Worm (Caenorhabditis elegans) whole organism, late embryonic: ENCODE data around the gene fshr-1.

Source experiments
- F13H6.1 ChIP-seq: sonication (generic microtip); optimal IDR thresholded peaks from 2 replicates; lab custom pipeline; 2016; ENCODE audit warnings: missing genetic modification characterization, missing compliant biosample characterization
- T23F11.4 ChIP-seq: fragments of 200-800 bp; sonication (Bioruptor generic); optimal IDR thresholded peaks from 2 replicates; lab custom pipeline; 2018; ENCODE audit warnings: mild to moderate bottlenecking, missing genetic modification characterization, missing compliant biosample characterization
- ceh-19 ChIP-seq: fragments of 200-800 bp; sonication (Bioruptor generic); optimal IDR thresholded peaks from 2 replicates; lab custom pipeline; 2018; ENCODE audit warnings: mild to moderate bottlenecking, missing genetic modification characterization, missing compliant biosample characterization
- ceh-2 ChIP-seq: sonication (generic microtip); optimal IDR thresholded peaks from 2 replicates; lab custom pipeline; 2016; ENCODE audit warnings: missing genotype, missing genetic modification characterization, missing compliant biosample characterization
- ceh-24 ChIP-seq: sonication (generic microtip); optimal IDR thresholded peaks from 2 replicates; lab custom pipeline; 2016; ENCODE audit warnings: mild to moderate bottlenecking, missing genetic modification characterization, missing compliant biosample characterization
- ceh-30 ChIP-seq: fragments of 150-350 bp; optimal IDR thresholded peaks from 2 replicates; lab custom pipeline; 2014; ENCODE audit warnings: missing biosample characterization, missing genetic modification characterization
- ceh-34 ChIP-seq: sonication (generic microtip); optimal IDR thresholded peaks from 2 replicates; lab custom pipeline; 2016; ENCODE audit warnings: mild to moderate bottlenecking, missing genetic modification characterization, missing compliant biosample characterization
- ceh-45 ChIP-seq: fragments of 200-800 bp; sonication (Bioruptor generic); IDR thresholded peaks from 2 replicates; pipeline ENCODE4 v1.3.6; 2022; ENCODE audit warnings: missing genetic modification reagents, missing genetic modification characterization, missing compliant biosample characterization
- ceh-48 ChIP-seq: sonication (generic microtip); optimal IDR thresholded peaks from 2 replicates; lab custom pipeline; 2016; ENCODE audit warnings: missing genetic modification characterization, inconsistent platforms, missing compliant biosample characterization
- ceh-9 ChIP-seq: sonication (generic microtip); optimal IDR thresholded peaks from 2 replicates; lab custom pipeline; 2016; ENCODE audit warnings: mild to moderate bottlenecking, missing genetic modification characterization, inconsistent platforms, missing compliant biosample characterization
- che-1 ChIP-seq: sonication (generic microtip); optimal IDR thresholded peaks from 2 replicates; lab custom pipeline; 2016; ENCODE audit warnings: mild to moderate bottlenecking, missing genetic modification characterization, missing compliant biosample characterization
- elt-4 ChIP-seq: sonication (generic microtip); optimal IDR thresholded peaks from 2 replicates; lab custom pipeline; 2016; ENCODE audit warnings: missing genetic modification characterization, missing compliant biosample characterization
- ets-4 ChIP-seq: sonication (generic microtip); optimal IDR thresholded peaks from 2 replicates; lab custom pipeline; 2016; ENCODE audit warnings: missing genetic modification characterization, missing compliant biosample characterization
- fax-1 ChIP-seq: sonication (generic microtip); optimal IDR thresholded peaks from 2 replicates; lab custom pipeline; 2016; ENCODE audit warnings: missing genotype, missing genetic modification characterization, missing compliant biosample characterization
- hlh-30 ChIP-seq: sonication (generic microtip); optimal IDR thresholded peaks from 2 replicates; lab custom pipeline; 2017; ENCODE audit warnings: antibody characterized with exemption, missing genetic modification characterization, missing compliant biosample characterization; ENCODE audit not compliant: insufficient read depth
- hlh-6 ChIP-seq: sonication (generic microtip); optimal IDR thresholded peaks from 2 replicates; lab custom pipeline; 2016; ENCODE audit warnings: missing genotype, missing genetic modification characterization, missing compliant biosample characterization
- hlh-8 ChIP-seq: sonication (generic microtip); optimal IDR thresholded peaks from 2 replicates; lab custom pipeline; 2016; ENCODE audit warnings: missing genotype, missing genetic modification characterization, missing compliant biosample characterization
- nfya-1 ChIP-seq: sonication (generic microtip); optimal IDR thresholded peaks from 2 replicates; lab custom pipeline; 2017; ENCODE audit warnings: missing genetic modification characterization, mild to moderate bottlenecking, missing compliant biosample characterization, antibody characterized with exemption, moderate library complexity
- npax-4 ChIP-seq: sonication (generic microtip); optimal IDR thresholded peaks from 2 replicates; lab custom pipeline; 2016; ENCODE audit warnings: missing genetic modification characterization, missing compliant biosample characterization
- odd-2 ChIP-seq: sonication (generic microtip); optimal IDR thresholded peaks from 2 replicates; lab custom pipeline; 2017; ENCODE audit warnings: antibody characterized with exemption, mild to moderate bottlenecking, missing genetic modification characterization, missing compliant biosample characterization
- pag-3 ChIP-seq: sonication (generic microtip); optimal IDR thresholded peaks from 2 replicates; lab custom pipeline; 2016; ENCODE audit warnings: missing compliant biosample characterization, missing genetic modification characterization, borderline replicate concordance
- pqm-1 ChIP-seq: sonication (generic microtip); optimal IDR thresholded peaks from 2 replicates; lab custom pipeline; 2016; ENCODE audit warnings: missing genetic modification characterization, missing compliant biosample characterization
- ref-2 ChIP-seq: sonication (generic microtip); optimal IDR thresholded peaks from 2 replicates; lab custom pipeline; 2016; ENCODE audit warnings: missing genetic modification characterization, missing compliant biosample characterization
- sdc-2 ChIP-seq: sonication (generic microtip); optimal IDR thresholded peaks from 2 replicates; lab custom pipeline; 2016; ENCODE audit warnings: missing genotype, missing genetic modification characterization, missing compliant biosample characterization
- sox-2 ChIP-seq: fragments of 200-800 bp; sonication (Bioruptor generic); IDR thresholded peaks from 2 replicates; pipeline ENCODE4 v1.3.6; 2022; ENCODE audit warnings: missing genetic modification reagents, missing genetic modification characterization, missing compliant biosample characterization
- sox-4 ChIP-seq: sonication (generic microtip); optimal IDR thresholded peaks from 2 replicates; lab custom pipeline; 2017; ENCODE audit warnings: mild to moderate bottlenecking, missing genetic modification characterization, inconsistent platforms, missing compliant biosample characterization
- tbx-2 ChIP-seq: sonication (generic microtip); optimal IDR thresholded peaks from 2 replicates; lab custom pipeline; 2016; ENCODE audit warnings: missing genetic modification characterization, missing compliant biosample characterization
- unc-42 ChIP-seq: sonication (generic microtip); optimal IDR thresholded peaks from 2 replicates; lab custom pipeline; 2016; ENCODE audit warnings: missing genotype, missing genetic modification characterization, missing compliant biosample characterization
- unc-86 ChIP-seq: sonication (generic microtip); optimal IDR thresholded peaks from 2 replicates; lab custom pipeline; 2016; ENCODE audit warnings: missing genetic modification characterization, missing compliant biosample characterization

Gene fshr-1

DNA sequence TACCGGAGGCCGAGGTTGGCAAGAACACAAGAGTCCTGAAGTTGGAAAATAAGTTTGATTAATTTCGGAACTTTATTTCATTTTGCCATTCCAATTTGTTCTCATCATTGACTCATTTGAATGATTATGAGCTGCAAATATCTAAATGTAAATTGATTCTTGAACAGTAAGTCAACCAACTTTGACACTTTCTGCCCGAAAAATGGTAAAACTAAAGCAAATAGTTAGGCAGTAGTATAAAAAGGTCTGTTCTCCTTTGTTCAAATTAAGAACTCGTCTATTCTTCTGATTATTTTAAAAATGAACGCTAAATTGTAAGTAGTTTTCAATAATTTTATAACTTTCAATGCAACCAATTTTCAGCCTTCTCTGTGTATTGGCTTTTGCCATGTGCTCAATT is 53.4 kb downstream of the fshr-1 start, which contains the start of gene fipr-12:
fipr-12 (plus strand) TSS at position 301 of the 400 bp plus-strand sequence.
- no peak for TF ChIP-seq ref-2 (tag; lab: Kevin White, UChicago)
- TF ChIP-seq tbx-2, result no peak
- TF ChIP-seq unc-86 (tag; lab: Kevin White, UChicago), result no peak
- no peak for TF ChIP-seq ceh-30
- no peak for TF ChIP-seq ets-4
- TF ChIP-seq pqm-1 (tag; lab: Kevin White, UChicago), result no peak
- no peak for TF ChIP-seq npax-4
- TF ChIP-seq nfya-1 (tag; lab: Kevin White, UChicago), result no peak
- no peak for TF ChIP-seq hlh-8
- no peak for TF ChIP-seq sdc-2
- TF ChIP-seq ceh-9, result no peak
- TF ChIP-seq ceh-2 (tag; lab: Kevin White, UChicago), result no peak
- no peak for TF ChIP-seq elt-4 (tag; lab: Kevin White, UChicago)

DNA sequence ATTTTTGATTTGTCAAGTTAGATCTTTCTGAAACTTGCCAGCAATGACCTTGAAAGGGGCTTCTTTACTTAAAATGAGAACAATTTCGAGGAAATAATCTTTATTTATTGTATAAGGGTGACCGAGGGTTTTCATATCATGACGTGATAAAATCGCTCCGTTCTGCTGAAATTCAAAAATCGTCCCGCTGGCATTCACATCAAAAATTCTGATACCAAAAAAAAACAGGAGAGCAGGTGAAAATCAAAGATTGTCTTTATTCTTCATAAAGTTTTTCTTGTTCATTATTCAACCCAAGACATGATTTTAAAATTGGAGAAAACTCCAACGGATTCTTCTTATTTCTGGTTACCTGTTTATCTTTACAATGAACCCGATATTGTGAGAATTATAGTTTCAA is 54.5 kb downstream of the fshr-1 start, which contains the start of gene sre-28:
sre-28 (plus strand) TSS at position 301 of the 400 bp plus-strand sequence.
- TF ChIP-seq hlh-30 (tag; lab: Kevin White, UChicago) (no peak), sox-2 (GFP tag; lab: Robert Waterston, UW) (no peak), che-1 (no peak), unc-42 (tag; lab: Kevin White, UChicago) (no peak), T23F11.4 (no peak), ceh-34 (tag; lab: Kevin White, UChicago) (no peak), fax-1 (tag; lab: Kevin White, UChicago) (no peak), sox-4 (tag; lab: Kevin White, UChicago) (no peak), unc-86 (tag; lab: Kevin White, UChicago) (no peak), odd-2 (tag; lab: Kevin White, UChicago) (no peak), ceh-24 (tag; lab: Kevin White, UChicago) (no peak), pqm-1 (tag; lab: Kevin White, UChicago) (no peak), ceh-19 (no peak), ceh-45 (GFP tag; lab: Robert Waterston, UW) (no peak), pag-3 (no peak), ceh-48 (tag; lab: Kevin White, UChicago) (no peak), hlh-6 (no peak), F13H6.1 (tag; lab: Kevin White, UChicago) (no peak)
- TF ChIP-seq, all 69 proteins: peak for 0
